Worm (Caenorhabditis elegans): ENCODE results near the gene osm-3.
"Not testable (repeated sequence)": the region's sequence is repeated elsewhere in the genome, so short reads cannot be mapped to it uniquely, and the experiment has no call there.

osm-3 gene

DNA sequence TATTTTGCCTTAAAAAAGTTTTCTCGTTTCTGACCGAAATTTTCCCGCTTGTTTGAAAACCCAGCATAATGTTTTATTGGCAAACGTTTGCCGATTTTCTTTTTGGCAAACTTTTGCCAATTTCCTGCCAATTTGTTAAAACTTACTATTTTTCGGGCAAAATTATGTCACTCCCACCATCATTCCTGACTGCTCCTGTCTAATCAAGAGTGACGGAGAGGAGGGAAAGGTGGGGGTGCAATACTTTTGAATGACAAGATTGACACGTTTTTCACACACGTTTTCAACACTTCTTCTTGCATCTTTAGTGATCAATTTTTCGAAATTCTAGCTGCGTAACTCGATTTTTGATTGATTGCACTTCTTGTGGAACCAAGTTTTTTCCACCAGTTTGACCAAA, 19.3 kb downstream of the osm-3 start (continued):
- TF ChIP-seq ceh-40 (GFP tag; IDR thresholded peaks at IDR 0.05), result no peak
- no peak for TF ChIP-seq lir-1 (GFP tag; conservative IDR thresholded peaks at IDR 0.05)
- no peak for TF ChIP-seq F57A8.1 (GFP tag; optimal IDR thresholded peaks at IDR 0.05)
- TF ChIP-seq hmg-1.2 (GFP tag; IDR thresholded peaks at IDR 0.05), result no peak

DNA sequence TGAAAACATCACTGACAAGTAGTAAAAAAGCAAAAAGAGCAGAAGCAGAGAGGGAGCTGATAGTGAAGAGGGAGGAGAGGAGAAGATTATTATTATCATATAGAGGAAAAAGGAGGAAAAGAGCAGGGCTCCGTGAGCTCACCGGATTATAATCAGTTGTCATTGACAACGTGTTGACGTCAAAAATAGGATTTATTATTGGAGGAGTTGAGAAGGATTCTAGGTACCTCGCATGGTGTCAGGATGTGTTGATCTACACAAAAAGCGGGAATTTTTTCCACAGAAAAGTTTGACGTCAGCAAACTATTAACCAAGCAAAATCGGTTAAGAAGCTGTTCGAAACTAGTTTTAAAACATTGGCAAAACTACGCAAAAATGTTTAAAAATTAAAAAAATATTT, 26.7 kb downstream of the osm-3 start:
- TF ChIP-seq somi-1 (GFP tag; optimal IDR thresholded peaks at IDR 0.05) (no peak), tlf-1 (GFP tag; optimal IDR thresholded peaks at IDR 0.05) (no peak), nhr-90 (tag; optimal IDR thresholded peaks at IDR 0.05) (no peak), ceh-91 (GFP tag; IDR thresholded peaks at IDR 0.05) (no peak), ama-1 (optimal IDR thresholded peaks at IDR 0.05) (no peak), ama-1 (GFP tag; optimal IDR thresholded peaks at IDR 0.05) (no peak), unc-62 (GFP tag; optimal IDR thresholded peaks at IDR 0.05) (no peak), B0019.2 (GFP tag; conservative IDR thresholded peaks at IDR 0.05) (no peak), hlh-26 (GFP tag; conservative IDR thresholded peaks at IDR 0.05) (no peak), hrde-1 (tag; optimal IDR thresholded peaks at IDR 0.05; ENCODE audit: borderline replicate concordance) (no peak), hmg-20 (GFP tag; IDR thresholded peaks at IDR 0.05) (no peak)

- not testable (repeated sequence) for TF ChIP-seq snpc-4 (GFP tag; optimal IDR thresholded peaks at IDR 0.05)
- TF ChIP-seq snpc-4 (tag; optimal IDR thresholded peaks at IDR 0.05), result peak in 2 of 4 experiments; percentile 71 to 86
- 0 out of 2 replicates have a peak, but pooled peaks have one; percentile 12 for TF ChIP-seq hmg-1.2 (GFP tag; IDR thresholded peaks at IDR 0.05)
- TF ChIP-seq madf-3 (GFP tag; IDR thresholded peaks at IDR 0.05), result 0 out of 2 replicates have a peak, but pooled peaks have one; percentile 16
Measured at ce11 chrIV:3771182-3771581, 29.7 kb downstream of the osm-3 start.

ce11 chrIV:3767749-3768148, 33.1 kb downstream of the osm-3 start:
- TF ChIP-seq atf-7 (tag; optimal IDR thresholded peaks at IDR 0.05) (no peak), lin-54 (GFP tag; optimal IDR thresholded peaks at IDR 0.05) (no peak), F57C9.4 (tag; optimal IDR thresholded peaks at IDR 0.05) (no peak), unc-130 (GFP tag; optimal IDR thresholded peaks at IDR 0.05) (no peak), F37B4.10 (GFP tag; IDR thresholded peaks at IDR 0.05) (no peak), egl-18 (GFP tag; IDR thresholded peaks at IDR 0.05) (no peak)

DNA sequence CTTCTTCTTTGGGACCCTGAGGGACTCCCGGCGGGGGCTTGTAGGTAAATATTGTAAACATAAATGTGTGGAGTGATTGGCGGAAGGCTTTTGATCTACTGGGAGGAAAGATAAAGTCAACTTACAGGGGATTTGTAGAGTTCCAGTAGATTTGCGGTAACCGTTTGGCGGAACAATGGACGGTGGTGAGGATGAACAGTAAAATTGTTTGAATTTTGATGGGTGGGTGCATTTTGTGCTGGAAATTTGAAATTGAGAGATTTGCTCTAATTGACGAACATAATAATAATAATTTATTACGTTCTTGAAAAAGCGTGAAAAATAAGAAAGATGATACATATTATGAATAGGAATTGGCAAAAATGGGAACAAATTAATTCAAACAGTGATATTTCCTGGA, 34.3 kb downstream of the osm-3 start, which contains the start of gene vab-2:
vab-2 (minus strand) TSS at position 238 of the 400 bp plus-strand sequence.
- no peak for TF ChIP-seq chd-7 (tag; optimal IDR thresholded peaks at IDR 0.05)
- TF ChIP-seq C06A6.2 (GFP tag; conservative IDR thresholded peaks at IDR 0.05), result no peak
- no peak for TF ChIP-seq nfya-1 (tag; optimal IDR thresholded peaks at IDR 0.05; ENCODE audit: borderline replicate concordance, insufficient read depth)
- no peak for TF ChIP-seq nhr-179 (tag; optimal IDR thresholded peaks at IDR 0.05)
- no peak for TF ChIP-seq ztf-25 (GFP tag; IDR thresholded peaks at IDR 0.05)
- TF ChIP-seq F55B11.4 (tag; optimal IDR thresholded peaks at IDR 0.05; ENCODE audit: borderline replicate concordance, insufficient read depth), result no peak
- no peak for TF ChIP-seq Y79H2A.3 (GFP tag; conservative IDR thresholded peaks at IDR 0.05)
- TF ChIP-seq ceh-58 (GFP tag; IDR thresholded peaks at IDR 0.05), result no peak
- no peak for TF ChIP-seq xnd-1 (tag; optimal IDR thresholded peaks at IDR 0.05)
- no peak for TF ChIP-seq lag-1 (GFP tag; IDR thresholded peaks at IDR 0.05)
- TF ChIP-seq ztf-28 (GFP tag; IDR thresholded peaks at IDR 0.05), result no peak
- no peak for TF ChIP-seq madf-6 (GFP tag; IDR thresholded peaks at IDR 0.05)
- TF ChIP-seq K12H6.12 (tag; optimal IDR thresholded peaks at IDR 0.05), result no peak
- TF ChIP-seq bed-1 (GFP tag; IDR thresholded peaks at IDR 0.05), result no peak
- no peak for TF ChIP-seq Y67H2A.10 (GFP tag; conservative IDR thresholded peaks at IDR 0.05)
- no peak for TF ChIP-seq sea-2 (GFP tag; IDR thresholded peaks at IDR 0.05)
- TF ChIP-seq mes-4 (tag; optimal IDR thresholded peaks at IDR 0.05), result no peak
- no peak for TF ChIP-seq ztf-3 (GFP tag; optimal IDR thresholded peaks at IDR 0.05)
- no peak for TF ChIP-seq K11D2.4 (GFP tag; IDR thresholded peaks at IDR 0.05)
- no peak for TF ChIP-seq nhr-120 (GFP tag; IDR thresholded peaks at IDR 0.05)

Data from whole organism, young adult.